Worm (Caenorhabditis elegans) whole organism, young adult: ENCODE data around the gene srlf-12.
A peak's percentile ranks its signal among the peaks of the same experiment; 100 is the strongest.

Source experiments
- B0019.2 ChIP-seq: fragments of 200-800 bp; sonication (Bioruptor generic); conservative IDR thresholded peaks from 2 replicates; pipeline ENCODE4 v1.3.6; 2022; ENCODE audit warnings: missing genetic modification reagents, missing genetic modification characterization, missing compliant biosample characterization
- C06A6.2 ChIP-seq: fragments of 200-800 bp; sonication (Bioruptor generic); conservative IDR thresholded peaks from 2 replicates; pipeline ENCODE4 v1.3.6; 2022; ENCODE audit warnings: missing genetic modification characterization, missing compliant biosample characterization
- D2030.7 ChIP-seq: fragments of 200-800 bp; sonication (Bioruptor generic); IDR thresholded peaks from 2 replicates; pipeline ENCODE4 v1.3.6; 2022; ENCODE audit warnings: missing genetic modification reagents, missing genetic modification characterization, missing compliant biosample characterization
- F33H1.4 ChIP-seq: fragments of 200-800 bp; sonication (Bioruptor generic); IDR thresholded peaks from 2 replicates; pipeline ENCODE4 v1.3.6; 2022; ENCODE audit warnings: missing genetic modification reagents, missing genetic modification characterization, missing compliant biosample characterization
- F49E8.2 ChIP-seq: sonication (generic microtip); optimal IDR thresholded peaks from 3 replicates; lab custom pipeline; 2017; ENCODE audit warnings: missing genetic modification characterization, mild to moderate bottlenecking, missing compliant biosample characterization, antibody characterized with exemption, moderate library complexity; ENCODE audit not compliant: insufficient read depth
- F57C9.4 ChIP-seq: sonication (generic microtip); optimal IDR thresholded peaks from 2 replicates; lab custom pipeline; 2017; ENCODE audit warnings: mild to moderate bottlenecking, missing genetic modification characterization, missing compliant biosample characterization
- K12H6.12 ChIP-seq: fragments of 200-800 bp; sonication (Bioruptor generic); optimal IDR thresholded peaks from 2 replicates; lab custom pipeline; 2018; ENCODE audit warnings: mild to moderate bottlenecking, missing genetic modification characterization, missing compliant biosample characterization
- T07F8.4 ChIP-seq: sonication (generic microtip); optimal IDR thresholded peaks from 2 replicates; lab custom pipeline; 2016; ENCODE audit warnings: mild to moderate bottlenecking, missing genetic modification characterization, moderate library complexity, missing compliant biosample characterization
- Y95B8A.8 ChIP-seq: fragments of 200-800 bp; sonication (Bioruptor generic); IDR thresholded peaks from 2 replicates; pipeline ENCODE4 v1.3.6; 2022; ENCODE audit warnings: missing genetic modification reagents, missing genetic modification characterization, missing compliant biosample characterization
- aptf-2 ChIP-seq: fragments of 200-800 bp; sonication (Bioruptor generic); conservative IDR thresholded peaks from 2 replicates; pipeline ENCODE4 v1.3.6; 2022; ENCODE audit warnings: missing genetic modification reagents, missing genetic modification characterization, missing compliant biosample characterization
- aptf-3 ChIP-seq: fragments of 200-800 bp; sonication (Bioruptor generic); IDR thresholded peaks from 2 replicates; pipeline ENCODE4 v1.3.6; 2022; ENCODE audit warnings: missing genetic modification characterization, missing compliant biosample characterization
- athp-1 ChIP-seq: sonication (generic microtip); optimal IDR thresholded peaks from 2 replicates; lab custom pipeline; 2017; ENCODE audit warnings: mild to moderate bottlenecking, missing genetic modification characterization, missing compliant biosample characterization
- attf-5 ChIP-seq: fragments of 200-800 bp; sonication (Bioruptor generic); optimal IDR thresholded peaks from 2 replicates; lab custom pipeline; 2018; ENCODE audit warnings: mild to moderate bottlenecking, missing genetic modification characterization, missing compliant biosample characterization
- attf-6 ChIP-seq: fragments of 200-800 bp; sonication (Bioruptor generic); IDR thresholded peaks from 2 replicates; pipeline ENCODE4 v1.3.6; 2022; ENCODE audit warnings: missing genetic modification reagents, missing genetic modification characterization, missing compliant biosample characterization
- cebp-1 ChIP-seq, 2 experiments: fragments of 200-800 bp in 1 of 2; sonication (Bioruptor generic) in 1 of 2; sonication (generic microtip) in 1 of 2; IDR thresholded peaks in 1 of 2; optimal IDR thresholded peaks in 1 of 2; 2 replicates each; pipeline versions ENCODE4 v1.3.6 to Lab custom; 2017 to 2022; ENCODE audit warnings: missing compliant biosample characterization in 2 of 2, missing genetic modification characterization in 2 of 2, mild to moderate bottlenecking in 1 of 2, missing genetic modification reagents in 1 of 2, moderate library complexity in 1 of 2
- ceh-91 ChIP-seq: fragments of 200-800 bp; sonication (Bioruptor generic); IDR thresholded peaks from 2 replicates; pipeline ENCODE4 v1.3.6; 2022; ENCODE audit warnings: missing genetic modification reagents, missing genetic modification characterization, missing compliant biosample characterization
- dox-1 ChIP-seq: fragments of 200-800 bp; sonication (Bioruptor generic); IDR thresholded peaks from 2 replicates; pipeline ENCODE4 v1.3.6; 2022; ENCODE audit warnings: missing genetic modification reagents, missing genetic modification characterization, missing compliant biosample characterization
- dpff-1 ChIP-seq: sonication (generic microtip); optimal IDR thresholded peaks from 2 replicates; lab custom pipeline; 2017; ENCODE audit warnings: mild to moderate bottlenecking, missing genetic modification characterization, missing compliant biosample characterization
- efl-1 ChIP-seq: fragments of 150-350 bp; optimal IDR thresholded peaks from 2 replicates; lab custom pipeline; 2014; ENCODE audit warnings: missing biosample characterization, missing genetic modification reagents, missing genetic modification characterization
- gei-17 ChIP-seq: fragments of 200-800 bp; sonication (Bioruptor generic); optimal IDR thresholded peaks from 2 replicates; lab custom pipeline; 2018; ENCODE audit warnings: mild to moderate bottlenecking, missing genetic modification characterization, missing compliant biosample characterization
- hrde-1 ChIP-seq: sonication (generic microtip); optimal IDR thresholded peaks from 2 replicates; lab custom pipeline; 2016; ENCODE audit warnings: missing genetic modification characterization, mild to moderate bottlenecking, missing compliant biosample characterization, moderate library complexity, missing genotype, missing genetic modification reagents, borderline replicate concordance
- lag-1 ChIP-seq: fragments of 200-800 bp; sonication (Bioruptor generic); IDR thresholded peaks from 2 replicates; pipeline ENCODE4 v1.3.6; 2022; ENCODE audit warnings: missing genetic modification reagents, missing genetic modification characterization, missing compliant biosample characterization
- let-607 ChIP-seq, 2 experiments: fragments of 200-800 bp in 1 of 2; sonication (Bioruptor generic) in 1 of 2; sonication (generic microtip) in 1 of 2; optimal IDR thresholded peaks; 2 replicates each; lab custom pipeline; 2016 to 2018; ENCODE audit warnings: mild to moderate bottlenecking in 2 of 2, missing compliant biosample characterization in 2 of 2, missing genetic modification characterization in 2 of 2, moderate library complexity in 2 of 2, missing genotype in 1 of 2
- lin-35 ChIP-seq, 3 experiments: fragments of 150-350 bp in 2 of 3; sonication (generic microtip) in 1 of 3; optimal IDR thresholded peaks; 2 replicates each; lab custom pipeline; 2014 to 2018; ENCODE audit warnings: missing biosample characterization in 3 of 3, missing genetic modification characterization in 3 of 3, missing genetic modification reagents in 3 of 3
- lsl-1 ChIP-seq: fragments of 200-800 bp; sonication (Bioruptor generic); optimal IDR thresholded peaks from 2 replicates; lab custom pipeline; 2018; ENCODE audit warnings: mild to moderate bottlenecking, missing genetic modification characterization, moderate library complexity, missing compliant biosample characterization
- madf-3 ChIP-seq: fragments of 200-800 bp; sonication (Bioruptor generic); IDR thresholded peaks from 2 replicates; pipeline ENCODE4 v1.3.6; 2022; ENCODE audit warnings: missing genetic modification reagents, missing genetic modification characterization, missing compliant biosample characterization
- madf-6 ChIP-seq: fragments of 200-800 bp; sonication (Bioruptor generic); IDR thresholded peaks from 2 replicates; pipeline ENCODE4 v1.3.6; 2022; ENCODE audit warnings: missing genetic modification reagents, missing genetic modification characterization, missing compliant biosample characterization
- madf-8 ChIP-seq: fragments of 200-800 bp; sonication (Bioruptor generic); conservative IDR thresholded peaks from 2 replicates; pipeline ENCODE4 v1.3.6; 2022; ENCODE audit warnings: missing genetic modification reagents, missing genetic modification characterization, missing compliant biosample characterization
- mcd-1 ChIP-seq: fragments of 200-800 bp; sonication (Bioruptor generic); IDR thresholded peaks from 2 replicates; pipeline ENCODE4 v1.3.6; 2022; ENCODE audit warnings: missing genetic modification reagents, missing genetic modification characterization, missing compliant biosample characterization
- mxl-1 ChIP-seq: sonication (generic microtip); optimal IDR thresholded peaks from 2 replicates; lab custom pipeline; 2016; ENCODE audit warnings: missing genetic modification characterization, missing compliant biosample characterization
- nfya-1 ChIP-seq: sonication (generic microtip); optimal IDR thresholded peaks from 2 replicates; lab custom pipeline; 2017; ENCODE audit warnings: antibody characterized with exemption, missing compliant biosample characterization, missing genetic modification characterization, borderline replicate concordance; ENCODE audit not compliant: insufficient read depth
- nfyb-1 ChIP-seq: fragments of 200-800 bp; sonication (Bioruptor generic); IDR thresholded peaks from 2 replicates; pipeline ENCODE4 v1.3.6; 2022; ENCODE audit warnings: missing genetic modification reagents, missing genetic modification characterization, missing compliant biosample characterization
- nhr-80 ChIP-seq: sonication (generic microtip); optimal IDR thresholded peaks from 2 replicates; lab custom pipeline; 2016; ENCODE audit warnings: missing genetic modification characterization, missing compliant biosample characterization
- pbrm-1 ChIP-seq: fragments of 200-800 bp; sonication (Bioruptor generic); IDR thresholded peaks from 2 replicates; pipeline ENCODE4 v1.3.6; 2022; ENCODE audit warnings: missing genetic modification reagents, missing genetic modification characterization, missing compliant biosample characterization
- repo-1 ChIP-seq: sonication (generic microtip); optimal IDR thresholded peaks from 2 replicates; lab custom pipeline; 2017; ENCODE audit warnings: mild to moderate bottlenecking, missing genetic modification characterization, missing compliant biosample characterization
- sea-2 ChIP-seq: fragments of 200-800 bp; sonication (Bioruptor generic); IDR thresholded peaks from 2 replicates; pipeline ENCODE4 v1.3.6; 2022; ENCODE audit warnings: missing genetic modification characterization, missing compliant biosample characterization
- snpc-1.1 ChIP-seq: sonication (generic microtip); optimal IDR thresholded peaks from 2 replicates; lab custom pipeline; 2017; ENCODE audit warnings: missing genetic modification characterization, mild to moderate bottlenecking, missing compliant biosample characterization, antibody characterized with exemption, moderate library complexity, missing genotype, missing genetic modification reagents; ENCODE audit not compliant: insufficient read depth
- snpc-4 ChIP-seq, 5 experiments: fragments of 150-350 bp in 1 of 5; sonication (generic microtip) in 4 of 5; optimal IDR thresholded peaks; 2 replicates each; lab custom pipeline; 2014 to 2018; ENCODE audit warnings: missing genetic modification characterization in 5 of 5, missing biosample characterization in 3 of 5, antibody characterized with exemption in 2 of 5, mild to moderate bottlenecking in 2 of 5, missing compliant biosample characterization in 2 of 5, missing genotype in 2 of 5, moderate library complexity in 2 of 5, missing genetic modification reagents in 1 of 5
- xnd-1 ChIP-seq: sonication (generic microtip); optimal IDR thresholded peaks from 2 replicates; lab custom pipeline; 2016; ENCODE audit warnings: missing genotype, missing genetic modification reagents, missing genetic modification characterization, missing compliant biosample characterization
- ztf-18 ChIP-seq: sonication (generic microtip); optimal IDR thresholded peaks from 2 replicates; lab custom pipeline; 2016; ENCODE audit warnings: missing genotype, mild to moderate bottlenecking, missing genetic modification characterization, missing compliant biosample characterization
- ztf-22 ChIP-seq: fragments of 200-800 bp; sonication (Bioruptor generic); optimal IDR thresholded peaks from 2 replicates; lab custom pipeline; 2018; ENCODE audit warnings: mild to moderate bottlenecking, missing genetic modification characterization, moderate library complexity, missing compliant biosample characterization

The srlf-12 gene

ce11 chrIV:10858300-10859016, 33.4 kb downstream of the srlf-12 start, which contains the start of the genes T11G6.2 and hars-1:
T11G6.2 (minus strand) TSS chrIV:10858496.
hars-1 (plus strand) TSS chrIV:10858957.
- TF ChIP-seq aptf-3 (GFP tag; lab: Robert Waterston, UW) (no peak), Y95B8A.8 (GFP tag; lab: Robert Waterston, UW) (no peak), pbrm-1 (GFP tag; lab: Robert Waterston, UW) (0 out of 2 replicates have a peak, but pooled peaks have one; percentile 18), hrde-1 (tag; lab: Kevin White, UChicago) (no peak), madf-3 (no peak), athp-1 (tag; lab: Kevin White, UChicago) (no peak), lsl-1 (GFP tag; lab: Kevin White, UChicago) (peak; percentile 87), attf-5 (GFP tag; lab: Kevin White, UChicago) (peak; percentile 69), sea-2 (no peak), snpc-4 (GFP tag; optimal IDR thresholded peaks at IDR 0.05; lab: Kevin White, UChicago) (no peak), snpc-4 (tag; optimal IDR thresholded peaks at IDR 0.05; lab: Kevin White, UChicago) (peak in 1 of 4 experiments; percentile 21), xnd-1 (tag; lab: Kevin White, UChicago) (peak; percentile 93), madf-6 (GFP tag; lab: Robert Waterston, UW) (peak; percentile 99), C06A6.2 (GFP tag; lab: Robert Waterston, UW) (no peak), efl-1 (GFP tag; lab: Kevin White, UChicago) (peak; percentile 49), attf-6 (GFP tag; lab: Robert Waterston, UW) (no peak), nhr-80 (tag; lab: Kevin White, UChicago) (peak; percentile 86), let-607 (tag; optimal IDR thresholded peaks at IDR 0.05; lab: Kevin White, UChicago) (peak; percentile 35 to 78), dpff-1 (tag; lab: Kevin White, UChicago) (no peak), T07F8.4 (no peak), nfya-1 (tag; lab: Kevin White, UChicago) (no peak), gei-17 (no peak), B0019.2 (GFP tag; lab: Robert Waterston, UW) (no peak), F33H1.4 (GFP tag; lab: Robert Waterston, UW) (peak; percentile 89), mcd-1 (peak; percentile 49; the same call in 1 of the 2 replicates), aptf-2 (GFP tag; lab: Robert Waterston, UW) (no peak), repo-1 (tag; lab: Kevin White, UChicago) (no peak), dox-1 (GFP tag; lab: Robert Waterston, UW) (0 out of 2 replicates have a peak, but pooled peaks have one; percentile 48), ceh-91 (GFP tag; lab: Robert Waterston, UW) (peak; percentile 53; the same call in 1 of the 2 replicates), lag-1 (GFP tag; lab: Robert Waterston, UW) (no peak), cebp-1 (GFP tag; IDR thresholded peaks at IDR 0.05; lab: Robert Waterston, UW) (peak; percentile 67; the same call in 1 of the 2 replicates), cebp-1 (tag; optimal IDR thresholded peaks at IDR 0.05; lab: Kevin White, UChicago) (peak; percentile 85), ztf-18 (tag; lab: Kevin White, UChicago) (peak; percentile 3), mxl-1 (no peak), madf-8 (peak; percentile 97)
- TF ChIP-seq, all 124 proteins: peak for 16

- TF ChIP-seq lin-35 (GFP tag; optimal IDR thresholded peaks at IDR 0.05; lab: Kevin White, UChicago) (no peak), nfyb-1 (GFP tag; lab: Robert Waterston, UW) (peak; percentile 54; the same call in 1 of the 2 replicates), F49E8.2 (no peak), snpc-1.1 (tag; lab: Kevin White, UChicago) (no peak), D2030.7 (no peak), dpff-1 (tag; lab: Kevin White, UChicago) (no peak), F57C9.4 (no peak), ztf-22 (GFP tag; lab: Kevin White, UChicago) (no peak), K12H6.12 (no peak)
Observed at ce11 chrIV:10855946-10856345, 35.9 kb downstream of the srlf-12 start.
